Fruit fly (Drosophila melanogaster) whole organism, embryonic: Measurements from ENCODE around the gene CG8292.

Source experiments
- CG15514 ChIP-seq: fragments of 200-800 bp; sonication (Bioruptor generic); optimal IDR thresholded peaks from 3 replicates; lab custom pipeline; 2017; ENCODE audit warnings: missing biosample characterization, missing genetic modification characterization, mild to moderate bottlenecking, moderate library complexity, missing genetic modification reagents
- CG16815 ChIP-seq: fragments of 200-800 bp; sonication (Bioruptor generic); optimal IDR thresholded peaks from 3 replicates; lab custom pipeline; 2017; ENCODE audit warnings: missing biosample characterization, mild to moderate bottlenecking, missing genetic modification characterization
- Sry-δ ChIP-seq: fragments of 200-800 bp; sonication (Bioruptor generic); optimal IDR thresholded peaks from 2 replicates; lab custom pipeline; 2016; ENCODE audit warnings: missing biosample characterization, missing genetic modification characterization
- esg ChIP-seq: fragments of 200-800 bp; sonication (Bioruptor generic); conservative IDR thresholded peaks from 2 replicates; pipeline ENCODE4 v1.3.6; 2022; ENCODE audit warnings: missing biosample characterization, missing genetic modification characterization
- fd3F ChIP-seq: fragments of 200-800 bp; sonication (Bioruptor generic); optimal IDR thresholded peaks from 2 replicates; lab custom pipeline; 2018; ENCODE audit warnings: missing biosample characterization, mild to moderate bottlenecking, missing genetic modification characterization, moderate library complexity
- repo ChIP-seq: fragments of 200-800 bp; sonication (Bioruptor generic); optimal IDR thresholded peaks from 2 replicates; lab custom pipeline; 2016; ENCODE audit warnings: missing biosample characterization, missing genetic modification characterization
- stc ChIP-seq: fragments of 200-800 bp; sonication (Bioruptor generic); IDR thresholded peaks from 2 replicates; pipeline ENCODE4 v1.3.6; 2022; ENCODE audit warnings: missing biosample characterization, missing genetic modification characterization
- tio ChIP-seq: fragments of 200-800 bp; sonication (Bioruptor generic); optimal IDR thresholded peaks from 2 replicates; lab custom pipeline; 2017; ENCODE audit warnings: missing biosample characterization, missing genetic modification characterization, inconsistent platforms
- z ChIP-seq: fragments of 200-800 bp; sonication (Bioruptor generic); IDR thresholded peaks from 3 replicates; pipeline ENCODE4 v1.3.6; 2022; ENCODE audit warnings: missing biosample characterization, missing genetic modification characterization

DNA sequence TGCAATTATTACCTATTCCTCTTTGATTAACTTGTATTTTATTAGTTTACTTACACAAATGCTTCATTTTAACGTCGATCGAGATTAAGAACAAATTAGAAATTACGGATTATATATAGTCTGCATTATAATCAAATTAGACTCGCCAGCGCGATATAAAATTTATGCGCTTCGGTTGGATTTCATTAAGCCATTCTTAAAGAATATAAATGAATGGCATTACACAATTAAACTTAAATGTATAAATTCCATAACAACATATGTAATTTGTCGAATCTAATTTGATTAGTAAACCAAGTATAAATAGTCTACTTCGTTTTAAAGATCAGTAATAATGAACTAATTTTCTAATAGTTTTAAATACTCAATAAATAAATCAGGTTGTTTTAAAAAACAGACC lies 23.9 kb upstream of the CG8292 start, which contains the start of gene Spn28F:
- TF ChIP-seq CG16815 (GFP tag; lab: Kevin White, UChicago) = no peak
- no peak for TF ChIP-seq fd3F (GFP tag; lab: Kevin White, UChicago)
- no peak for TF ChIP-seq esg (GFP tag; lab: Robert Waterston, UW)
- no peak for TF ChIP-seq z (GFP tag; lab: Robert Waterston, UW)
- TF ChIP-seq tio = no peak
- no peak for TF ChIP-seq repo (GFP tag; lab: Kevin White, UChicago)
- no peak for TF ChIP-seq CG15514 (GFP tag; lab: Kevin White, UChicago)
- TF ChIP-seq Sry-δ (GFP tag; lab: Kevin White, UChicago) = no peak
- TF ChIP-seq stc (GFP tag; lab: Robert Waterston, UW) = no peak
